Fruit fly (Drosophila melanogaster): Measurements from ENCODE around the gene M1BP.

The M1BP gene

dm6 chr3R:8726632-8727031, 4.9 kb downstream of the M1BP start, which contains the start of gene CG8159 (continued):
- TF ChIP-seq ci (GFP tag; IDR thresholded peaks at IDR 0.05) (0 out of 3 replicates have a peak, but pooled peaks have one; percentile 9), dysf (GFP tag; IDR thresholded peaks at IDR 0.05) (no peak), CG13287 (GFP tag; IDR thresholded peaks at IDR 0.05; ENCODE audit: partially characterized antibody) (no peak; the same call in 1 of the 2 replicates), Lim3 (GFP tag; IDR thresholded peaks at IDR 0.05) (no peak), Stat92E (GFP tag; optimal IDR thresholded peaks at IDR 0.05) (no peak), pzg (GFP tag; optimal IDR thresholded peaks at IDR 0.05) (peak; percentile 44), MESR4 (GFP tag; optimal IDR thresholded peaks at IDR 0.05) (peak; percentile 8), mirr (GFP tag; optimal IDR thresholded peaks at IDR 0.05) (no peak), Antp (GFP tag; optimal IDR thresholded peaks at IDR 0.05) (no peak), fu2 (GFP tag; optimal IDR thresholded peaks at IDR 0.05) (no peak), NK7.1 (GFP tag; optimal IDR thresholded peaks at IDR 0.05) (no peak), Oli (tag; optimal IDR thresholded peaks at IDR 0.05) (no peak), toy (GFP tag; IDR thresholded peaks at IDR 0.05) (no peak), Ets65A (GFP tag) (peak; percentile 24), ERR (GFP tag; optimal IDR thresholded peaks at IDR 0.05) (no peak), grau (tag; optimal IDR thresholded peaks at IDR 0.05) (no peak), sc (optimal IDR thresholded peaks at IDR 0.05) (no peak), sc (GFP tag; optimal IDR thresholded peaks at IDR 0.05) (no peak), Hr51 (GFP tag; optimal IDR thresholded peaks at IDR 0.05) (no peak), ash1 (GFP tag; optimal IDR thresholded peaks at IDR 0.05) (no peak), CoRest (tag; optimal IDR thresholded peaks at IDR 0.05) (no peak), schlank (tag; optimal IDR thresholded peaks at IDR 0.05) (no peak), E2f2 (GFP tag; IDR thresholded peaks at IDR 0.05) (peak; percentile 68), CG1602 (GFP tag; optimal IDR thresholded peaks at IDR 0.05) (no peak), zf30C (GFP tag; optimal IDR thresholded peaks at IDR 0.05) (no peak), Ssrp (tag; optimal IDR thresholded peaks at IDR 0.05) (no peak), lab (GFP tag; optimal IDR thresholded peaks at IDR 0.05) (no peak), lov (optimal IDR thresholded peaks at IDR 0.05) (no peak), lov (GFP tag; IDR thresholded peaks at IDR 0.05) (no peak), inv (GFP tag; IDR thresholded peaks at IDR 0.05; ENCODE audit: partially characterized antibody) (no peak), Poxn (GFP tag; IDR thresholded peaks at IDR 0.05) (no peak), ap (GFP tag; IDR thresholded peaks at IDR 0.05) (no peak), gem (tag; optimal IDR thresholded peaks at IDR 0.05) (no peak), GATAe (GFP tag; conservative IDR thresholded peaks at IDR 0.05) (no peak), her (GFP tag; optimal IDR thresholded peaks at IDR 0.05) (no peak), chif (GFP tag; optimal IDR thresholded peaks at IDR 0.05) (no peak), scrt (GFP tag; optimal IDR thresholded peaks at IDR 0.05) (no peak), cwo (GFP tag; optimal IDR thresholded peaks at IDR 0.05) (no peak), CG2678 (tag; optimal IDR thresholded peaks at IDR 0.05) (no peak), CG2129 (GFP tag; IDR thresholded peaks at IDR 0.05; ENCODE audit: partially characterized antibody) (no peak), Side (GFP tag; optimal IDR thresholded peaks at IDR 0.05) (no peak), CG17829 (tag; optimal IDR thresholded peaks at IDR 0.05) (no peak), dm (GFP tag; optimal IDR thresholded peaks at IDR 0.05) (no peak), exex (tag; optimal IDR thresholded peaks at IDR 0.05) (no peak), chn (GFP tag; optimal IDR thresholded peaks at IDR 0.05) (no peak), Ptx1 (GFP tag; IDR thresholded peaks at IDR 0.05) (no peak), lola (GFP tag; optimal IDR thresholded peaks at IDR 0.05) (no peak), da (GFP tag; optimal IDR thresholded peaks at IDR 0.05) (no peak), CG5245 (GFP tag; optimal IDR thresholded peaks at IDR 0.05) (no peak), hkb (optimal IDR thresholded peaks at IDR 0.05) (no peak), hkb (GFP tag; IDR thresholded peaks at IDR 0.05) (no peak), CG6272 (GFP tag; IDR thresholded peaks at IDR 0.05) (no peak)

Data from whole organism, embryonic.